Fruit fly (Drosophila melanogaster) Kc167 (cell line): ENCODE results near the gene CG46507.
"Not testable (repeated sequence)": the region's sequence is repeated elsewhere in the genome, so short reads cannot be mapped to it uniquely, and the experiment has no call there.

Experiments used
- h ChIP-seq: fragments of >200 bp; optimal IDR thresholded peaks from 3 replicates; lab custom pipeline; 2018; ENCODE audit warnings: missing external identifiers
- psq ChIP-seq: fragments of >200 bp; optimal IDR thresholded peaks from 2 replicates; lab custom pipeline; 2017; ENCODE audit warnings: missing external identifiers
- ttk ChIP-seq: sonication (Bioruptor generic); optimal IDR thresholded peaks from 2 replicates; lab custom pipeline; 2017; ENCODE audit warnings: missing external identifiers

- not testable (repeated sequence) for TF ChIP-seq psq, h, ttk (lab: Kevin White, UChicago)
These were observed 4.6 kb downstream of the CG46507 start, which contains the start of gene CG46508 for dm6 chrX:22167355-22167754.
